Fruit fly (Drosophila melanogaster): Measurements from ENCODE around the gene Or10a.

Gene Or10a

DNA sequence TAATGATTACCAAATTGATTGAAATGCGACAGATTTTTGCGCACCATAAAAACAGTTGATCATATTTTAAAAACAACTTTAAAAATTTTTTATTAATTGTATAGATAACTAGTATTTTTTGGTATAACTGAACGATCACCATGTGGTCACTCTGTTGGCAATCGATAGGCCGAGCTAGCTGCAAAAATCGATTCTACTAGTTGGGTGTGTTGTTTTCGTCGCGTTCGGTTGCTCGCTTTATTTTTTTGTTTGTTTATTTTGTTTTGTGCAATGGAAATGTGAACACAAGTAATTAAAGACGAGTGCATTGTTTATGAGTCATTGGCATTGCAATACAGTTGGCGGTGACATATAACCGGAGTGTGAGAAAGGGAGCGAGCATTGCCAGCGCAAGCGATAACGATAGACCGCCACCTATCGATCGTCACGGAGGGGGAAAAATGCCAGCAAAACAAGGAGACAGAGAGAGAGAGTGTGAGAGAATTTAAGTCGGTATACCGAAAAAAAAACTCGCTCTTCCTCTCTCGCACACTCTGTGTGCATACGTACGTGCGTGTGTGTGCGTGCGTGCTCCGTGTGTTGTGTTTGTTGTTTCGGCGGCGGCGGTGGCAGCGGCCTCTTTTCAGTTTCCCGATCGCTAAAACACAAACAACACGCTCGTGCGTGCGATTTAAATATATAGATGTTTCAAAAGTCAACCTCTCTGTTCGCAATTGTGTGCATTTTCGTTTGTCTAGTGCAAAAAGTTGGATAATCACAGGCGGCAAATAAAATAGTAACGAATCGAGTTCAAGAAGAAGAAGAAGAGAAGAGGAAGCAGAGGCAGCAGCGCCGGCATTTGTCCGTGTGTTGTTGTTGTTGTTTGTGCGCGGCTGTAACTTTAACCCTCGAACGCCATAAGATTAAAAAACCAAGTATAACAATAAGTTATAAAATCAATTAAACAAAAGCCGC lies 27.5 kb downstream of the Or10a start (continued):
- TF ChIP-seq CG18262 (tag; optimal IDR thresholded peaks at IDR 0.05), result no peak
- TF ChIP-seq CG2129 (GFP tag; IDR thresholded peaks at IDR 0.05; ENCODE audit: partially characterized antibody), result no peak
- no peak for TF ChIP-seq CG10565 (GFP tag; optimal IDR thresholded peaks at IDR 0.05)
- no peak for TF ChIP-seq CG15269 (tag; optimal IDR thresholded peaks at IDR 0.05)
- no peak for TF ChIP-seq ro (GFP tag; IDR thresholded peaks at IDR 0.05)
- peak; percentile 2 for TF ChIP-seq zen (tag; optimal IDR thresholded peaks at IDR 0.05)
- peak; percentile 56 for TF ChIP-seq CG2116 (GFP tag; optimal IDR thresholded peaks at IDR 0.05)
- peak; percentile 75 for TF ChIP-seq sqz (GFP tag; optimal IDR thresholded peaks at IDR 0.05)
- TF ChIP-seq Blimp-1 (GFP tag; optimal IDR thresholded peaks at IDR 0.05), result no peak
- TF ChIP-seq dmrt99B (tag; optimal IDR thresholded peaks at IDR 0.05), result no peak
- no peak for TF ChIP-seq dysf (GFP tag; IDR thresholded peaks at IDR 0.05)
- peak; percentile 65 for TF ChIP-seq CG9797 (GFP tag; optimal IDR thresholded peaks at IDR 0.05)
- no peak for TF ChIP-seq sens-2 (GFP tag; IDR thresholded peaks at IDR 0.05)
- no peak for TF ChIP-seq CG4730 (GFP tag; IDR thresholded peaks at IDR 0.05)
- no peak for TF ChIP-seq tx (GFP tag; optimal IDR thresholded peaks at IDR 0.05)
- no peak for TF ChIP-seq wdn (GFP tag; IDR thresholded peaks at IDR 0.05)
- TF ChIP-seq CG33213 (GFP tag; optimal IDR thresholded peaks at IDR 0.05), result no peak
- TF ChIP-seq CG6689 (GFP tag; IDR thresholded peaks at IDR 0.05), result no peak
- TF ChIP-seq p53 (GFP tag; optimal IDR thresholded peaks at IDR 0.05), result no peak
- no peak for TF ChIP-seq lmd (GFP tag; IDR thresholded peaks at IDR 0.05)
- no peak for TF ChIP-seq CG18619 (GFP tag; optimal IDR thresholded peaks at IDR 0.05)
- TF ChIP-seq ase (GFP tag; IDR thresholded peaks at IDR 0.05), result no peak
- no peak for TF ChIP-seq zf30C (GFP tag; optimal IDR thresholded peaks at IDR 0.05)
- no peak for TF ChIP-seq CG1647 (GFP tag; optimal IDR thresholded peaks at IDR 0.05)
- TF ChIP-seq Mrtf (GFP tag; IDR thresholded peaks at IDR 0.05), result no peak
- TF ChIP-seq tin (GFP tag; optimal IDR thresholded peaks at IDR 0.05), result no peak
- no peak for TF ChIP-seq vfl (GFP tag; optimal IDR thresholded peaks at IDR 0.05)
- no peak for TF ChIP-seq HLH54F (GFP tag; optimal IDR thresholded peaks at IDR 0.05)
- no peak for TF ChIP-seq CG12071 (GFP tag; optimal IDR thresholded peaks at IDR 0.05)
- TF ChIP-seq Hmx (GFP tag; optimal IDR thresholded peaks at IDR 0.05), result no peak
- no peak for TF ChIP-seq z (GFP tag; IDR thresholded peaks at IDR 0.05)
- TF ChIP-seq CG5180 (GFP tag; optimal IDR thresholded peaks at IDR 0.05), result peak; percentile 16
- TF ChIP-seq CG11560 (tag; IDR thresholded peaks at IDR 0.05), result no peak
- peak; percentile 1 for TF ChIP-seq Asciz (GFP tag; optimal IDR thresholded peaks at IDR 0.05)
- no peak for TF ChIP-seq NfI (GFP tag; optimal IDR thresholded peaks at IDR 0.05)
- TF ChIP-seq Awh (GFP tag; IDR thresholded peaks at IDR 0.05), result no peak
- TF ChIP-seq dmrt11E (tag; optimal IDR thresholded peaks at IDR 0.05), result no peak
- no peak for TF ChIP-seq CG4282 (GFP tag; optimal IDR thresholded peaks at IDR 0.05)
- TF ChIP-seq HLH4C (GFP tag; IDR thresholded peaks at IDR 0.05; ENCODE audit: partially characterized antibody), result peak; percentile 94
- no peak for TF ChIP-seq tio (GFP tag; optimal IDR thresholded peaks at IDR 0.05)
- TF ChIP-seq pnt (GFP tag; optimal IDR thresholded peaks at IDR 0.05), result no peak
- peak; percentile 79 for TF ChIP-seq Dll (GFP tag; IDR thresholded peaks at IDR 0.05; ENCODE audit: partially characterized antibody)
- TF ChIP-seq sug (tag; optimal IDR thresholded peaks at IDR 0.05), result no peak
- TF ChIP-seq fd3F (GFP tag; optimal IDR thresholded peaks at IDR 0.05), result no peak
- no peak for TF ChIP-seq CG3065 (GFP tag; optimal IDR thresholded peaks at IDR 0.05)
- TF ChIP-seq fd102C (GFP tag; optimal IDR thresholded peaks at IDR 0.05), result no peak
- no peak for TF ChIP-seq CG10979 (tag; optimal IDR thresholded peaks at IDR 0.05)
- TF ChIP-seq Aef1 (GFP tag; IDR thresholded peaks at IDR 0.05), result no peak
- TF ChIP-seq CG1233 (GFP tag; optimal IDR thresholded peaks at IDR 0.05), result no peak
